Worm (Caenorhabditis elegans): ENCODE data around the gene C35D10.12.

DNA sequence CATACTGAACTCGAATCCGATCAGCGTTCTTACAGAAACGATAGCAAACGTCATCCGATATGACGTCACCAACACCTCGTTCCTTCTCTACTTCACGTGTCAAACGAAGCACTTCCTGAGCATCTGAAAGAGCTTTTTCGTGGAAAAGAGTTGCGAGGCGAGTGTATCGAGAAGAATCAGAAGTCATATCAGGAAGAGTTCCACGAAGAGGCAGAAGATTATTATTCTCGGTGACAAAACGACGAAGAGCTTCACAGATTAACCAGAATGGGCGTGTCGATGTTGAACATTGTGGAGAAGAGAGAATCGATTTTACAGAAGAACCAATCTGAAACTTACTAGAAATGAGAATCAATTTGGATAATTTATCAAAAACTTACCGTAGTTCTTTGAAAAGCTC is 44.3 kb upstream of the C35D10.12 start:
- no peak for TF ChIP-seq nhr-11 (tag; optimal IDR thresholded peaks at IDR 0.05)
- no peak for TF ChIP-seq dve-1 (tag; optimal IDR thresholded peaks at IDR 0.05)
- no peak for TF ChIP-seq fkh-10 (GFP tag; optimal IDR thresholded peaks at IDR 0.05)
- no peak for TF ChIP-seq pqm-1 (tag; optimal IDR thresholded peaks at IDR 0.05)
- no peak for TF ChIP-seq ceh-9 (tag; optimal IDR thresholded peaks at IDR 0.05)
- TF ChIP-seq F13H6.1 (tag; optimal IDR thresholded peaks at IDR 0.05), result no peak
- TF ChIP-seq gmeb-2 (tag; optimal IDR thresholded peaks at IDR 0.05), result no peak
- no peak for TF ChIP-seq ceh-14 (tag; optimal IDR thresholded peaks at IDR 0.05)
- TF ChIP-seq ttx-3 (tag; optimal IDR thresholded peaks at IDR 0.05), result no peak
- no peak for TF ChIP-seq elt-2 (tag; optimal IDR thresholded peaks at IDR 0.05)
- TF ChIP-seq pha-4 (tag; optimal IDR thresholded peaks at IDR 0.05), result no peak
